Worm (Caenorhabditis elegans) whole organism, L2 larva: ENCODE results near the gene F13A2.5.

Source experiments
- aly-2 ChIP-seq: fragments of 150-350 bp; optimal IDR thresholded peaks from 2 replicates; lab custom pipeline; 2014; ENCODE audit warnings: missing biosample characterization, missing genetic modification characterization
- skn-1 ChIP-seq: sonication (generic microtip); optimal IDR thresholded peaks from 2 replicates; lab custom pipeline; 2017; ENCODE audit warnings: missing biosample characterization, missing genetic modification characterization

DNA sequence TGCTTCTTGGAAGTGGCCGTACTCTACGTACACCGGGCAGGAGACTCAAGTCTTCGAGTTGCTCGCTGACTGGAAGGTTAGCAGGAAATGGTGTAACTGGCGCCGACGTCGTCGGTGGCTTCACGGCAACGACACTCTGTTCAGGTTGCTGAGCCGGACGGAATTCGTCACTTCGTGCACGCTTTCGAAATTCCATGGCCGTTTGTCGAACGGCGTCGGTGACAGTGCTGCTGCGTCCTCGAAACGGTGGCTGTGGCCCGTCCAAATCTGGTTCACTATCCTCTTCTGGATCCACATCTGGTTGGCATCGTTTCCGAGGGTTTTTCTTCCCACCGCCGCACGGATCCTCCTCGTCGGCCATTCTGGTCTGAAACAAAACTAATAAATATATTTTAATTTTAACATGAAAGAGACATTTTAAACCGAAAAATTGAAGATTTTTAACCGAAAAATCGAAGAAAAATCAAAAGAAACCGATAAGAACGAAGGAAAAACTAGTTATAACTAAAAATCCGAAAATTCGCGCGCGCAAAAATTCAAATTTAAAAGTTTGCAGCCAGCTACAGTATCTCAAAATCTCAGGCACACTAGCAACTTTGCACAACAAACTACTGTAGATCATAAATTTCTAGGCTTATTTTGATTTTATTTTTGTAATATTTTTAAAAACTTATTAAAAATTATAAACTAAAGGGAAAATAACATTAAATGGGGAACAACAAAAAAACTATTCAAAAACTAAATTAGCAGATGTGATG lies 25.8 kb downstream of the F13A2.5 start, which contains the start of gene F32D1.7:
- TF ChIP-seq skn-1 (tag; lab: Kevin White, UChicago), result no peak
- no peak for TF ChIP-seq aly-2
